Fruit fly (Drosophila melanogaster) whole organism, pupa: ENCODE measurements around the gene RpS7.

Source experiments
- CG14655 ChIP-seq: fragments of 200-800 bp; sonication (Bioruptor generic); optimal IDR thresholded peaks from 3 replicates; lab custom pipeline; 2017; ENCODE audit warnings: mild to moderate bottlenecking, missing biosample characterization, missing genetic modification reagents, missing genetic modification characterization
- CG34367 ChIP-seq: fragments of 200-800 bp; sonication (Bioruptor generic); optimal IDR thresholded peaks from 2 replicates; lab custom pipeline; 2018; ENCODE audit warnings: missing biosample characterization, mild to moderate bottlenecking, missing genetic modification characterization
- CG9948 ChIP-seq: fragments of 200-800 bp; sonication (Bioruptor generic); optimal IDR thresholded peaks from 2 replicates; lab custom pipeline; 2018; ENCODE audit warnings: missing biosample characterization, mild to moderate bottlenecking, missing genetic modification characterization, moderate library complexity
- Ets98B ChIP-seq: fragments of 200-800 bp; sonication (Bioruptor generic); IDR thresholded peaks from 2 replicates; pipeline ENCODE4 v1.3.6; 2022; ENCODE audit warnings: missing biosample characterization, missing genetic modification characterization
- Pif1A ChIP-seq: fragments of 200-800 bp; sonication (Bioruptor generic); optimal IDR thresholded peaks from 3 replicates; lab custom pipeline; 2016; ENCODE audit warnings: missing biosample characterization, missing genetic modification characterization
- fd96Ca ChIP-seq: fragments of 200-800 bp; sonication (Bioruptor generic); IDR thresholded peaks from 3 replicates; pipeline ENCODE4 v1.3.6; 2022; ENCODE audit warnings: missing biosample characterization, missing genetic modification characterization

dm6 chr3R:30250496-30250978 lies 41.7 kb upstream of the RpS7 start, which contains the start of gene CG9682:
- TF ChIP-seq Pif1A (no peak), CG34367 (tag; lab: Kevin White, UChicago) (no peak), CG9948 (tag; lab: Kevin White, UChicago) (no peak), Ets98B (GFP tag; lab: Robert Waterston, UW) (no peak), CG14655 (no peak), fd96Ca (GFP tag; lab: Robert Waterston, UW) (no peak)
